Fruit fly (Drosophila melanogaster) whole organism, embryonic: ENCODE measurements around the gene CG7991.
A peak's percentile ranks its signal among the peaks of the same experiment; 100 is the strongest.

ENCODE experiments used
- Atf6 ChIP-seq: fragments of 200-800 bp; sonication (Bioruptor generic); IDR thresholded peaks from 2 replicates; pipeline ENCODE4 v1.3.6; 2022; ENCODE audit warnings: missing biosample characterization, missing genetic modification characterization
- Bgb ChIP-seq: fragments of 200-800 bp; sonication (Bioruptor generic); IDR thresholded peaks from 2 replicates; pipeline ENCODE4 v1.3.6; 2022; ENCODE audit warnings: missing biosample characterization, missing genetic modification characterization; ENCODE audit not compliant: partially characterized antibody
- Bteb2 ChIP-seq: fragments of 200-800 bp; sonication (Bioruptor generic); optimal IDR thresholded peaks from 2 replicates; lab custom pipeline; 2016; ENCODE audit warnings: missing biosample characterization, missing genetic modification characterization
- CG11456 ChIP-seq: fragments of 200-800 bp; sonication (Bioruptor generic); IDR thresholded peaks from 3 replicates; pipeline ENCODE4 v1.3.6; 2022; ENCODE audit warnings: missing biosample characterization, missing genetic modification characterization
- CG11504 ChIP-seq: fragments of 200-800 bp; sonication (Bioruptor generic); optimal IDR thresholded peaks from 3 replicates; lab custom pipeline; 2019; ENCODE audit warnings: missing biosample characterization, mild to moderate bottlenecking, missing genetic modification characterization, moderate library complexity
- CG12659 ChIP-seq: fragments of 200-800 bp; sonication (Bioruptor generic); optimal IDR thresholded peaks from 3 replicates; lab custom pipeline; 2017; ENCODE audit warnings: mild to moderate bottlenecking, missing biosample characterization, missing genetic modification reagents, missing genetic modification characterization
- CG14014 ChIP-seq: fragments of 200-800 bp; sonication (Bioruptor generic); IDR thresholded peaks from 2 replicates; pipeline ENCODE4 v1.3.6; 2022; ENCODE audit warnings: missing biosample characterization, missing genetic modification characterization
- CG14667 ChIP-seq: fragments of 200-800 bp; sonication (Bioruptor generic); IDR thresholded peaks from 2 replicates; pipeline ENCODE4 v1.3.6; 2022; ENCODE audit warnings: missing biosample characterization, missing genetic modification characterization
- CG15479 ChIP-seq: fragments of 200-800 bp; sonication (Bioruptor generic); optimal IDR thresholded peaks from 3 replicates; lab custom pipeline; 2019; ENCODE audit warnings: missing biosample characterization, mild to moderate bottlenecking, missing genetic modification characterization, moderate library complexity
- CG15514 ChIP-seq: fragments of 200-800 bp; sonication (Bioruptor generic); optimal IDR thresholded peaks from 3 replicates; lab custom pipeline; 2017; ENCODE audit warnings: missing biosample characterization, missing genetic modification characterization, mild to moderate bottlenecking, moderate library complexity, missing genetic modification reagents
- CG17802 ChIP-seq: fragments of 200-800 bp; sonication (Bioruptor generic); optimal IDR thresholded peaks from 2 replicates; lab custom pipeline; 2018; ENCODE audit warnings: missing biosample characterization, mild to moderate bottlenecking, missing genetic modification characterization, moderate library complexity
- CG17912 ChIP-seq: fragments of 200-800 bp; sonication (Bioruptor generic); optimal IDR thresholded peaks from 2 replicates; lab custom pipeline; 2018; ENCODE audit warnings: missing biosample characterization, mild to moderate bottlenecking, missing genetic modification characterization
- CG18599 ChIP-seq: fragments of 200-800 bp; sonication (Bioruptor generic); optimal IDR thresholded peaks from 3 replicates; lab custom pipeline; 2017; ENCODE audit warnings: missing biosample characterization, missing genetic modification characterization, mild to moderate bottlenecking, moderate library complexity, missing genetic modification reagents
- CG2712 ChIP-seq: fragments of 200-800 bp; optimal IDR thresholded peaks from 3 replicates; lab custom pipeline; 2019; ENCODE audit warnings: missing biosample characterization, mild to moderate bottlenecking, missing genetic modification characterization, moderate library complexity
- CG2889 ChIP-seq: fragments of 200-800 bp; sonication (Bioruptor generic); IDR thresholded peaks from 3 replicates; pipeline ENCODE4 v1.3.6; 2022; ENCODE audit warnings: missing biosample characterization, missing genetic modification characterization
- CG31224 ChIP-seq: fragments of 200-800 bp; sonication (Bioruptor generic); IDR thresholded peaks from 2 replicates; pipeline ENCODE4 v1.3.6; 2022; ENCODE audit warnings: missing biosample characterization, missing genetic modification characterization
- CG32532 ChIP-seq: fragments of 200-800 bp; sonication (Bioruptor generic); IDR thresholded peaks from 2 replicates; pipeline ENCODE4 v1.3.6; 2022; ENCODE audit warnings: missing biosample characterization, missing genetic modification characterization
- CG3407 ChIP-seq: fragments of 200-800 bp; sonication (Bioruptor generic); optimal IDR thresholded peaks from 2 replicates; lab custom pipeline; 2018; ENCODE audit warnings: missing biosample characterization, mild to moderate bottlenecking, missing genetic modification characterization
- CG6813 ChIP-seq: fragments of 200-800 bp; sonication (Bioruptor generic); optimal IDR thresholded peaks from 2 replicates; lab custom pipeline; 2017; ENCODE audit warnings: missing biosample characterization, missing genetic modification characterization, mild to moderate bottlenecking, moderate library complexity, missing genetic modification reagents
- CG9437 ChIP-seq: fragments of 200-800 bp; sonication (Bioruptor generic); optimal IDR thresholded peaks from 2 replicates; lab custom pipeline; 2018; ENCODE audit warnings: missing biosample characterization, mild to moderate bottlenecking, missing genetic modification characterization
- CG9817 ChIP-seq: fragments of 200-800 bp; sonication (Bioruptor generic); optimal IDR thresholded peaks from 2 replicates; lab custom pipeline; 2018; ENCODE audit warnings: missing biosample characterization, mild to moderate bottlenecking, missing genetic modification characterization, moderate library complexity
- Chrac-16 ChIP-seq: fragments of 200-800 bp; sonication (Bioruptor generic); optimal IDR thresholded peaks from 3 replicates; lab custom pipeline; 2016; ENCODE audit warnings: missing biosample characterization, missing genetic modification characterization
- D19B ChIP-seq: fragments of 200-800 bp; sonication (Bioruptor generic); optimal IDR thresholded peaks from 2 replicates; lab custom pipeline; 2017; ENCODE audit warnings: missing biosample characterization, mild to moderate bottlenecking, missing genetic modification characterization
- Dip3 ChIP-seq: fragments of 200-800 bp; sonication (Bioruptor generic); optimal IDR thresholded peaks from 3 replicates; lab custom pipeline; 2016; ENCODE audit warnings: missing biosample characterization, missing genetic modification characterization
- ERR ChIP-seq: fragments of 200-800 bp; sonication (Bioruptor generic); optimal IDR thresholded peaks from 2 replicates; lab custom pipeline; 2016; ENCODE audit warnings: missing biosample characterization, missing genetic modification characterization
- H2.0 ChIP-seq: fragments of 200-800 bp; sonication (Bioruptor generic); IDR thresholded peaks from 2 replicates; pipeline ENCODE4 v1.3.6; 2022; ENCODE audit warnings: missing biosample characterization, missing genetic modification characterization
- Nf-YA ChIP-seq: fragments of 200-800 bp; sonication (Bioruptor generic); IDR thresholded peaks from 2 replicates; pipeline ENCODE4 v1.3.6; 2022; ENCODE audit warnings: missing biosample characterization, missing genetic modification characterization
- ase ChIP-seq: fragments of 200-800 bp; sonication (Bioruptor generic); IDR thresholded peaks from 3 replicates; pipeline ENCODE4 v1.3.6; 2022; ENCODE audit warnings: missing biosample characterization, missing genetic modification characterization
- cg ChIP-seq: fragments of 200-800 bp; sonication (Bioruptor generic); optimal IDR thresholded peaks from 3 replicates; lab custom pipeline; 2019; ENCODE audit warnings: missing biosample characterization, mild to moderate bottlenecking, missing genetic modification characterization, moderate library complexity
- dmrt11E ChIP-seq: fragments of 200-800 bp; sonication (Bioruptor generic); optimal IDR thresholded peaks from 3 replicates; lab custom pipeline; 2018; ENCODE audit warnings: missing biosample characterization, mild to moderate bottlenecking, missing genetic modification characterization, moderate library complexity
- dysf ChIP-seq: fragments of 200-800 bp; sonication (Bioruptor generic); IDR thresholded peaks from 3 replicates; pipeline ENCODE4 v1.3.6; 2022; ENCODE audit warnings: missing biosample characterization, missing genetic modification characterization
- hth ChIP-seq: fragments of >200 bp; optimal IDR thresholded peaks from 2 replicates; lab custom pipeline; 2017; ENCODE audit warnings: inconsistent platforms
- ken ChIP-seq: fragments of 200-800 bp; sonication (Bioruptor generic); IDR thresholded peaks from 3 replicates; pipeline ENCODE4 v1.3.6; 2022; ENCODE audit warnings: missing biosample characterization, missing genetic modification characterization
- lola ChIP-seq, 3 experiments: fragments of >200 bp in 2 of 3; fragments of 200-800 bp in 1 of 3; sonication (Bioruptor generic) in 1 of 3; optimal IDR thresholded peaks; 2 replicates each; lab custom pipeline; 2017 to 2019; ENCODE audit warnings: missing biosample characterization in 3 of 3, missing genetic modification characterization in 3 of 3, mild to moderate bottlenecking in 1 of 3, moderate library complexity in 1 of 3
- mam ChIP-seq: fragments of 200-800 bp; sonication (Bioruptor generic); optimal IDR thresholded peaks from 3 replicates; lab custom pipeline; 2016; ENCODE audit warnings: missing biosample characterization, missing genetic modification characterization
- nau ChIP-seq: fragments of 200-800 bp; sonication (Bioruptor generic); optimal IDR thresholded peaks from 3 replicates; lab custom pipeline; 2017; ENCODE audit warnings: missing biosample characterization, mild to moderate bottlenecking, missing genetic modification characterization, missing genetic modification reagents
- pfk ChIP-seq: fragments of 200-800 bp; sonication (Bioruptor generic); optimal IDR thresholded peaks from 2 replicates; lab custom pipeline; 2018; ENCODE audit warnings: missing biosample characterization, mild to moderate bottlenecking, missing genetic modification characterization, moderate library complexity
- pum ChIP-seq: fragments of 200-800 bp; sonication (Bioruptor generic); optimal IDR thresholded peaks from 2 replicates; lab custom pipeline; 2016; ENCODE audit warnings: missing biosample characterization, missing genetic modification characterization
- row ChIP-seq: fragments of 200-800 bp; sonication (Bioruptor generic); IDR thresholded peaks from 3 replicates; pipeline ENCODE4 v1.3.6; 2022; ENCODE audit warnings: missing biosample characterization, missing genetic modification characterization
- salm ChIP-seq: fragments of 200-800 bp; sonication (Bioruptor generic); optimal IDR thresholded peaks from 2 replicates; lab custom pipeline; 2018; ENCODE audit warnings: missing biosample characterization, mild to moderate bottlenecking, missing genetic modification characterization
- sqz ChIP-seq: fragments of 200-800 bp; sonication (Bioruptor generic); optimal IDR thresholded peaks from 3 replicates; lab custom pipeline; 2018; ENCODE audit warnings: missing biosample characterization, mild to moderate bottlenecking, missing genetic modification characterization
- tap ChIP-seq: fragments of 200-800 bp; optimal IDR thresholded peaks from 3 replicates; lab custom pipeline; 2019; ENCODE audit warnings: missing biosample characterization, mild to moderate bottlenecking, missing genetic modification characterization, moderate library complexity
- unpg ChIP-seq: fragments of 200-800 bp; sonication (Bioruptor generic); optimal IDR thresholded peaks from 3 replicates; lab custom pipeline; 2018; ENCODE audit warnings: missing biosample characterization, mild to moderate bottlenecking, missing genetic modification characterization, moderate library complexity
- vvl ChIP-seq: fragments of 200-800 bp; sonication (Bioruptor generic); IDR thresholded peaks from 2 replicates; pipeline ENCODE4 v1.3.6; 2022; ENCODE audit warnings: missing biosample characterization, missing genetic modification characterization

Gene CG7991

DNA sequence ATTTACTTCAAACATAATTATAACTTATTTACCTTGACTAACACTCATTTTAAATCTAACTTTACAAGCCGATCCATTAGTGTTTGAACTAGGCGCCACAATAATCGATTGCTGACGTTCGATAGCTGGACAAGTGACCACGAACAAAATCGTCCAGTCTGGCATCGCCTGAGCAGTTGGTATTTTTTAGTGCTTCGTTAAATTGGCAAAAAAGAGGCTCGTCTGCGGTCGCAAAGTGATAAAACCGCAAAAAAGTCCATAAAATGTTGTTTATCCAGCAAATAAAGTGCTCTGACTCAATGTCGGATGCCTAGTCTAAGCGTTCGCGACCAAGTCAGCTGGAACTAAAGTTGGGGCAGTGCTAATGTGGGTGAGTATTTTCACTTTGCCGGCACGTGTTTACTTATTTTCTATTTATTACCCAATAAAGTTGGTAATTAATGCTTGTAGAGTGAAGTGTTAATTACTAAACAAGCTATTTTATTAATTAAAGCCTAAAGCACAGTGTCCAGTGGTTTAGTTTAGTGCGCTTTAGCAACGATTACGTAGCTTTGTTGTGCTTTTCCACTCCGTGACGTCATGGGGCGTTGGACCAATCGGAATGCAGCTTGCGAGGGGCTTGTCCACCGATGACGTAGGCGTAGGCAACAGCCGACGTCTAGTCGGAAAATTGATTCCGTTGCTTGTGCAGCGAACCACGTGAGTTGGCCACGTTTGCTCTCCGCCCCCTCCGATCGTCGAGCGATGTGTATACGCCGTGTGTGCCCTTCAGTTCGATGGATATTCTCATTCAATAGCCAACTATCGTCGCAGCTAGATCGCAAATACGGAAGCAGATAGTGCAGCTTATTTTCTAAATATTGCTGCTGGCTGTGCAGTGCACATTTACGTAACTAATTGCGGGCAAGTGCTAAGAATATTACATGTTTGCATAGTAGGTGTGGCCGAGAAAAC, 64.1 kb downstream of the CG7991 start, which contains the start of gene Gk2 (continued):
- TF ChIP-seq vvl (GFP tag; lab: Robert Waterston, UW) (0 out of 2 replicates have a peak, but pooled peaks have one; percentile 28), Bteb2 (GFP tag; lab: Kevin White, UChicago) (no peak), CG11504 (tag; lab: Kevin White, UChicago) (no peak), CG17802 (tag; lab: Kevin White, UChicago) (no peak), CG6813 (GFP tag; lab: Kevin White, UChicago) (no peak), mam (GFP tag; lab: Kevin White, UChicago) (no peak), lola (GFP tag; optimal IDR thresholded peaks at IDR 0.05; lab: Kevin White, UChicago) (no peak), salm (tag; lab: Kevin White, UChicago) (no peak), CG18599 (GFP tag; lab: Kevin White, UChicago) (no peak), nau (GFP tag; lab: Kevin White, UChicago) (no peak), CG15479 (GFP tag; lab: Kevin White, UChicago) (no peak), CG31224 (no peak), Nf-YA (GFP tag; lab: Robert Waterston, UW) (no peak), row (GFP tag; lab: Robert Waterston, UW) (0 out of 3 replicates have a peak, but pooled peaks have one; percentile 5), CG9437 (GFP tag; lab: Kevin White, UChicago) (peak; percentile 35), pum (GFP tag; lab: Kevin White, UChicago) (no peak), dmrt11E (tag; lab: Kevin White, UChicago) (no peak), pfk (no peak), CG15514 (GFP tag; lab: Kevin White, UChicago) (peak; percentile 35), CG12659 (GFP tag; lab: Kevin White, UChicago) (peak; percentile 13), CG14014 (GFP tag; lab: Robert Waterston, UW) (no peak), CG2889 (GFP tag; lab: Robert Waterston, UW) (no peak), Chrac-16 (no peak), CG17912 (GFP tag; lab: Kevin White, UChicago) (no peak), ase (no peak), Bgb (GFP tag; lab: Robert Waterston, UW) (peak; percentile 65), ken (no peak), dysf (GFP tag; lab: Robert Waterston, UW) (no peak), CG2712 (tag; lab: Kevin White, UChicago) (peak; percentile 2), CG14667 (GFP tag; lab: Robert Waterston, UW) (no peak), CG9817 (tag; lab: Kevin White, UChicago) (no peak), cg (GFP tag; lab: Kevin White, UChicago) (no peak), hth (lab: Kevin White, UChicago) (no peak), H2.0 (no peak), Atf6 (GFP tag; lab: Robert Waterston, UW) (no peak), tap (tag; lab: Kevin White, UChicago) (no peak), CG11456 (GFP tag; lab: Robert Waterston, UW) (no peak), sqz (GFP tag; lab: Kevin White, UChicago) (no peak), D19B (GFP tag; lab: Kevin White, UChicago) (no peak), ERR (no peak), unpg (GFP tag; lab: Kevin White, UChicago) (no peak), CG32532 (GFP tag; lab: Robert Waterston, UW) (no peak), CG3407 (GFP tag; lab: Kevin White, UChicago) (no peak), Dip3 (GFP tag; lab: Kevin White, UChicago) (no peak)
